Worm (Caenorhabditis elegans): Measurements from ENCODE around the gene ZK1098.3.
A peak's percentile ranks its signal among the peaks of the same experiment; 100 is the strongest.

The ZK1098.3 gene

DNA sequence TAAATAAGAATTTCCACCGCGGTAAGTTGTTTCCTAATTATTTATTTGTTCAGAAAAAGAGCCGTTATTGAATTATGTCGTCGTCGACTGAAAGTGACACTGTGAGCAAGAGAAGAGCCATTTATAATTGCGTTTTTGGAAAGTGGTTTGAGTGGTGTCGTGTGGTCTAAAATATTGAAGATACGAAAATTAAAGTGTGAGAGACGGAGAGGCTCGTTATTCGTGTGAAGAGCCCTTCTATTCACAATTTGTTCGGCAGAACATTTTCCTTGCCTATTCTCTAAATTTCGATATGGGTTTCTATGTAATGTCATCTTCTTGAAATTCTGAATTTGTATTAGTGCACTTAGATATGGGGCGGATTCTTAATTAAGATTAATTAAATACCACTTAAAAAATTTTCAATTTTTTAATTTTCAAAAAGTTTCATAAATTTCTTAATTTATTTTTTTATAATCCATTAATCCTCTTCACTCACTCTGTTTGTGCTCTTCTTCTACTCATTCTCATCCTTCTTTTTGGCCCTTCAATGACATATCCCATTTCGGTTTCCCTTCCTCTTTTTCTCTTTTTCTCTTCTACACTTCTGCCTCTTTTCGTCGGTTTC is 28.6 kb downstream of the ZK1098.3 start:
- peak; percentile 47 for TF ChIP-seq ztf-4 (tag; optimal IDR thresholded peaks at IDR 0.05)
- TF ChIP-seq fos-1 (tag; optimal IDR thresholded peaks at IDR 0.05), result no peak
- no peak for TF ChIP-seq sea-2 (GFP tag; optimal IDR thresholded peaks at IDR 0.05)
- TF ChIP-seq ceh-82 (tag; optimal IDR thresholded peaks at IDR 0.05), result no peak
- no peak for TF ChIP-seq hmg-11 (tag; optimal IDR thresholded peaks at IDR 0.05)
- no peak for TF ChIP-seq ztf-11 (tag; optimal IDR thresholded peaks at IDR 0.05)
- TF ChIP-seq ceh-16 (tag; optimal IDR thresholded peaks at IDR 0.05), result no peak
- TF ChIP-seq fkh-10 (GFP tag; optimal IDR thresholded peaks at IDR 0.05), result no peak
- no peak for TF ChIP-seq aly-2 (tag; optimal IDR thresholded peaks at IDR 0.05)
- TF ChIP-seq ZK546.5 (tag; optimal IDR thresholded peaks at IDR 0.05), result no peak
- peak; percentile 31 for TF ChIP-seq nfya-1 (tag; optimal IDR thresholded peaks at IDR 0.05; ENCODE audit: insufficient read depth)
- no peak for TF ChIP-seq pqm-1 (tag; optimal IDR thresholded peaks at IDR 0.05)
- peak; percentile 49 for TF ChIP-seq lsy-12 (tag; optimal IDR thresholded peaks at IDR 0.05)
- peak; percentile 28 for TF ChIP-seq tbx-2 (tag; optimal IDR thresholded peaks at IDR 0.05)
- no peak for TF ChIP-seq egl-27 (tag; optimal IDR thresholded peaks at IDR 0.05)
- TF ChIP-seq elt-3 (tag; optimal IDR thresholded peaks at IDR 0.05), result no peak
- TF ChIP-seq nhr-43 (tag; optimal IDR thresholded peaks at IDR 0.05; ENCODE audit: poor library complexity, severe bottlenecking), result peak; percentile 50
- TF ChIP-seq nhr-23 (tag; optimal IDR thresholded peaks at IDR 0.05), result peak; percentile 3
- TF ChIP-seq elt-2 (tag; optimal IDR thresholded peaks at IDR 0.05), result peak; percentile 29
- TF ChIP-seq R02D3.7 (tag; optimal IDR thresholded peaks at IDR 0.05), result no peak
- TF ChIP-seq pha-4 (tag; optimal IDR thresholded peaks at IDR 0.05), result peak; percentile 3
- peak; percentile 59 for TF ChIP-seq nhr-77 (tag; optimal IDR thresholded peaks at IDR 0.05)
- no peak for TF ChIP-seq nhr-11 (tag; optimal IDR thresholded peaks at IDR 0.05)
- no peak for TF ChIP-seq lin-15B (tag; optimal IDR thresholded peaks at IDR 0.05)
- TF ChIP-seq snpc-4 (tag; optimal IDR thresholded peaks at IDR 0.05), result no peak
- TF ChIP-seq nhr-25 (tag; optimal IDR thresholded peaks at IDR 0.05), result no peak
- no peak for TF ChIP-seq zag-1 (tag; optimal IDR thresholded peaks at IDR 0.05)
- no peak for TF ChIP-seq unc-39 (tag; optimal IDR thresholded peaks at IDR 0.05)
- TF ChIP-seq ama-1 (optimal IDR thresholded peaks at IDR 0.05), result peak; percentile 78
- no peak for TF ChIP-seq mdl-1 (tag; optimal IDR thresholded peaks at IDR 0.05)
- TF ChIP-seq eor-1 (tag; optimal IDR thresholded peaks at IDR 0.05), result no peak

- peak; percentile 70 for TF ChIP-seq pha-4 (tag; optimal IDR thresholded peaks at IDR 0.05)
- TF ChIP-seq nhr-23 (tag; optimal IDR thresholded peaks at IDR 0.05), result peak; percentile 8
- no peak for TF ChIP-seq ceh-82 (tag; optimal IDR thresholded peaks at IDR 0.05)
- no peak for TF ChIP-seq nhr-12 (tag; optimal IDR thresholded peaks at IDR 0.05)
- TF ChIP-seq nfya-1 (tag; optimal IDR thresholded peaks at IDR 0.05; ENCODE audit: insufficient read depth), result peak; percentile 73
- TF ChIP-seq ama-1 (optimal IDR thresholded peaks at IDR 0.05), result peak; percentile 3
- peak; percentile 8 for TF ChIP-seq snpc-4 (tag; optimal IDR thresholded peaks at IDR 0.05)
- no peak for TF ChIP-seq lsy-12 (tag; optimal IDR thresholded peaks at IDR 0.05)
- TF ChIP-seq fos-1 (tag; optimal IDR thresholded peaks at IDR 0.05), result no peak
- TF ChIP-seq nhr-77 (tag; optimal IDR thresholded peaks at IDR 0.05), result no peak
- TF ChIP-seq R02D3.7 (tag; optimal IDR thresholded peaks at IDR 0.05), result no peak
- peak; percentile 6 for TF ChIP-seq ceh-28 (tag; optimal IDR thresholded peaks at IDR 0.05)
- no peak for TF ChIP-seq egl-27 (tag; optimal IDR thresholded peaks at IDR 0.05)
- TF ChIP-seq ceh-16 (tag; optimal IDR thresholded peaks at IDR 0.05), result no peak
- no peak for TF ChIP-seq mml-1 (tag; optimal IDR thresholded peaks at IDR 0.05)
- peak; percentile 40 for TF ChIP-seq hmg-11 (tag; optimal IDR thresholded peaks at IDR 0.05)
- peak; percentile 55 for TF ChIP-seq lin-39 (tag; optimal IDR thresholded peaks at IDR 0.05)
- TF ChIP-seq elt-3 (tag; optimal IDR thresholded peaks at IDR 0.05), result no peak
- no peak for TF ChIP-seq daf-12 (tag; optimal IDR thresholded peaks at IDR 0.05)
- TF ChIP-seq nhr-25 (tag; optimal IDR thresholded peaks at IDR 0.05), result peak; percentile 56
- peak; percentile 31 for TF ChIP-seq pqm-1 (tag; optimal IDR thresholded peaks at IDR 0.05)
- peak; percentile 28 for TF ChIP-seq elt-2 (tag; optimal IDR thresholded peaks at IDR 0.05)
- no peak for TF ChIP-seq tbx-2 (tag; optimal IDR thresholded peaks at IDR 0.05)
- peak; percentile 78 for TF ChIP-seq lin-15B (tag; optimal IDR thresholded peaks at IDR 0.05)
These were observed 30.7 kb downstream of the ZK1098.3 start, which contains the start of gene vha-14 for ce11 chrIII:9507799-9508198. vha-14 (plus strand) TSS chrIII:9508100.

DNA sequence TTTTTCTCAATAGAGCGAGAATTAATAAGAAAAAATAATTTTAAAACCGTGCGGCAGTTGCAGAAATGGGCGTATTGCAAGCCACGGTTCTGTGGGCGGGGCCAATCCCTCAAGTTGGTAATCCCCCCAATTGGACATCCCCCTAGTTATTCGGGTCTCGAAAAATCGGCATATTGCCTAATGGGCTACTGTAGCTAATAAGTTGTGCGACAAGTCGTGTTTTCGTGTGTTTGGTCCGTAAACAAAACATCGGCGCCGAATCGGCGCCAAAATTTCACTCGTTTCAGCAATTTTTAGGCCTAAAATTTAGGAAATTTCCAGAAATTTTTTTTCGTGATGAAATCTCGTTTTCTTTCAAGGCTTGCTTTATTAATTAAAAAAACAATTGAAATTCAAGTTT is 34.2 kb downstream of the ZK1098.3 start:
- no peak for TF ChIP-seq ceh-82 (tag; optimal IDR thresholded peaks at IDR 0.05)
- TF ChIP-seq elt-3 (tag; optimal IDR thresholded peaks at IDR 0.05), result no peak
- TF ChIP-seq lin-39 (tag; optimal IDR thresholded peaks at IDR 0.05), result no peak
- TF ChIP-seq snpc-4 (tag; optimal IDR thresholded peaks at IDR 0.05), result no peak
- TF ChIP-seq ceh-9 (tag; optimal IDR thresholded peaks at IDR 0.05), result no peak
- TF ChIP-seq pha-4 (tag; optimal IDR thresholded peaks at IDR 0.05), result no peak
- TF ChIP-seq fos-1 (tag; optimal IDR thresholded peaks at IDR 0.05), result no peak
- TF ChIP-seq elt-2 (tag; optimal IDR thresholded peaks at IDR 0.05), result no peak

Measured in whole organism, L3 larva.